Worm (Caenorhabditis elegans): ENCODE measurements around the gene srx-47.

DNA sequence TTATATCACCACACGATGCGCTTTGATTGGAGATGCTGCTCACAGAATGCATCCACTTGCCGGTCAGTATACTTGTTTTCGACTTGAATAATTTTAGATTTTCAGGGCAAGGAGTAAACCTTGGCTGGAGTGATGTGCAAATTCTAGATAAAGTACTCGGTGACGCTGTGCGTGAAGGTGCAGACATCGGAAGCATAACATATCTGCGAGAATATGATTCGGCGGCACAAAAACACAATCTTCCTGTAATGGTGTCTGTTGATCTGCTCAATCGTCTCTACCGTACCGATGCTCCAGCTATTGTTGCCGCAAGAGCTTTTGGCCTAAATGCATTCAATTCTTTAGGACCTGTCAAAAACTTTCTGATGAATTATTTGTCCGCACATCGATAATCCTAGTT, 11.3 kb upstream of the srx-47 start:
- TF ChIP-seq hlh-1 (tag; optimal IDR thresholded peaks at IDR 0.05) (no peak), nhr-12 (tag; optimal IDR thresholded peaks at IDR 0.05) (no peak), unc-62 (GFP tag; optimal IDR thresholded peaks at IDR 0.05) (no peak), nhr-2 (tag; optimal IDR thresholded peaks at IDR 0.05) (no peak), nhr-76 (tag; optimal IDR thresholded peaks at IDR 0.05) (no peak), nhr-237 (tag; optimal IDR thresholded peaks at IDR 0.05) (no peak), cnd-1 (tag; optimal IDR thresholded peaks at IDR 0.05) (no peak), snpc-4 (tag; optimal IDR thresholded peaks at IDR 0.05) (no peak), ces-1 (GFP tag; optimal IDR thresholded peaks at IDR 0.05) (no peak), elt-1 (tag; optimal IDR thresholded peaks at IDR 0.05; ENCODE audit: borderline replicate concordance, insufficient read depth) (no peak)

All from whole organism, mixed stage, embryonic.